Worm (Caenorhabditis elegans) whole organism, mixed stage, embryonic: ENCODE results near the gene C04H5.1.

Experiments used
- M03D4.4 ChIP-seq: sonication (generic microtip); optimal IDR thresholded peaks from 2 replicates; lab custom pipeline; 2017; ENCODE audit warnings: mild to moderate bottlenecking, missing genetic modification characterization, missing compliant biosample characterization
- blmp-1 ChIP-seq: fragments of 150-350 bp; optimal IDR thresholded peaks from 2 replicates; lab custom pipeline; 2014; ENCODE audit warnings: missing biosample characterization, missing genetic modification characterization
- ceh-39 ChIP-seq: fragments of 150-350 bp; optimal IDR thresholded peaks from 2 replicates; lab custom pipeline; 2014; ENCODE audit warnings: missing biosample characterization, missing genetic modification characterization
- lsy-2 ChIP-seq: fragments of 150-350 bp; optimal IDR thresholded peaks from 2 replicates; lab custom pipeline; 2014; ENCODE audit warnings: missing biosample characterization, missing genetic modification characterization
- pha-4 ChIP-seq: fragments of 150-350 bp; optimal IDR thresholded peaks from 2 replicates; lab custom pipeline; 2018; ENCODE audit warnings: missing biosample characterization, missing genetic modification reagents, missing genetic modification characterization
- snpc-4 ChIP-seq: fragments of 150-350 bp; optimal IDR thresholded peaks from 2 replicates; lab custom pipeline; 2014; ENCODE audit warnings: missing biosample characterization, missing genetic modification characterization
- unc-62 ChIP-seq: fragments of 150-350 bp; optimal IDR thresholded peaks from 2 replicates; lab custom pipeline; 2014; ENCODE audit warnings: missing biosample characterization, missing genetic modification reagents, missing genetic modification characterization

DNA sequence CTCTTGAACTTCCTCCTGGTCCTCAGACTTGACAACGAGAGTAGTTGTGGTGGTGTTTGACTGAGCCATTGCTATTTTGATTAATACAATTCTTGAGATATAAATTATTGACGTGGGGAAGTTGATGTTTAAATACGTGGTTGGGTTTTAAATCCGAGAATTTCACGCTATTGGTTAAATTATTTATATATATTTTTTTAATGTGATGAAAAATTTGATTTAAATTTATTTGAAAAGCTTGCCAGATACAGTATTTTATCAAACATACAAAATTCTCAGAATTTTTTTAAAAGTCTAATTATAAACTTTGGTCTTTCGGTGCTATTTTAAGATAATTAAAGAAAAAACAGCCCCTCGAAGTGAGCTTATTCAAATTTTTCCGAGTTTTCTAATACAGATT lies 26.5 kb upstream of the C04H5.1 start, which contains the start of the genes K10H10.7 and K10H10.10:
- no peak for TF ChIP-seq lsy-2 (tag; lab: Kevin White, UChicago)
- TF ChIP-seq blmp-1, result no peak
- no peak for TF ChIP-seq ceh-39 (tag; lab: Kevin White, UChicago)
- TF ChIP-seq pha-4 (tag; lab: Kevin White, UChicago), result no peak
- no peak for TF ChIP-seq M03D4.4 (tag; lab: Kevin White, UChicago)
- TF ChIP-seq unc-62 (GFP tag; lab: Kevin White, UChicago), result no peak
- no peak for TF ChIP-seq snpc-4 (tag; lab: Kevin White, UChicago)
